Worm (Caenorhabditis elegans) whole organism, L4 larva: Measurements from ENCODE around the gene F09F7.6.

Source experiments
- ceh-44 ChIP-seq: fragments of 200-800 bp; sonication (Bioruptor generic); IDR thresholded peaks from 2 replicates; pipeline ENCODE4 v1.3.6; 2022; ENCODE audit warnings: missing genetic modification reagents, missing genetic modification characterization, missing compliant biosample characterization
- lin-39 ChIP-seq: fragments of 150-350 bp; optimal IDR thresholded peaks from 2 replicates; lab custom pipeline; 2014; ENCODE audit warnings: missing biosample characterization, missing genetic modification reagents, missing genetic modification characterization
- lir-3 ChIP-seq: sonication (generic microtip); optimal IDR thresholded peaks from 2 replicates; lab custom pipeline; 2016; ENCODE audit warnings: mild to moderate bottlenecking, missing genetic modification characterization, missing compliant biosample characterization
- snpc-4 ChIP-seq: fragments of 150-350 bp; optimal IDR thresholded peaks from 2 replicates; lab custom pipeline; 2014; ENCODE audit warnings: missing biosample characterization, missing genetic modification characterization

ce11 chrIII:5595445-5595844 lies 43.5 kb upstream of the F09F7.6 start, which contains the start of gene ced-6:
- TF ChIP-seq snpc-4 (tag; lab: Kevin White, UChicago): no peak
- TF ChIP-seq lir-3 (tag; lab: Kevin White, UChicago): no peak
- no peak for TF ChIP-seq ceh-44 (GFP tag; lab: Robert Waterston, UW)
- no peak for TF ChIP-seq lin-39 (tag; lab: Kevin White, UChicago)
